Fruit fly (Drosophila melanogaster): ENCODE results near the gene Grip91.

DNA sequence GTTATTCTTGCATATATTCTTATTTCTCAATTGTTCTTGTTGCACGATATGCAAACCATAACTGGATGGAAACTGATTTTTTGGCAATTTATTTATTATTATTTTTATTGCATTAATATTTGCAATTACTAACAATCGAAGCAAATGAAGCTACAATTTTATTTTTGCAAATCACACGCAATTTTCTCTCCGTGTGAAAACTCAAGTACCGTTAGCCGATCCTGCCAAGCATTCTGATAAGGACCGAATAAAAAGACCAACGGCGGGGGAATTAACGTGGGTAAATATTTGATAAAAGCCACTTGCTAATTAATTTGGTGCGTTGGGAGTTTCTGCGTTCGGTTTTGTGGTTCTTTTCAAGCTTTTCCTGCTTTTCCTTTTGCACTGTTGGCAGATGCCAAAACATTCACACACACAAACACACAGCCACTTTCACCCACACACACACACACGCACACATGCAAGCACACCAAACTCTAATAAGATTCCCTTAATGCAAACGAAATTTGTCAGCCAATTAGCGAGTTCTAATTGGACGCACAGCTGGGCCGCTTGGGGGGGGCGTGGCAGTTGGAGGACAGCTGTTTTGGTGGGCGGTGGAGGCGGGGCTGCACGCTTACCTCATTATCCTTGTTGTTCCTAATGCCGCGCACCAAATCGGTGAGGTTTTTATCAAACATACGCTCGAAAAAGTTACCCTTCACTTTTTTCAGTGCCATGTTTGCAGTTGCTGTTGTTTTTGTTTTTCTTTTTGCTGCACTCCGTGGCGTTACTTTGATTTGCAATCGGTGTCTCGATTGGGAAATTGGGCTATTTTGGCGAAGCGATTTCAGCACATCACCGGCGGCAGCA is 8.9 kb downstream of the Grip91 start:
- TF ChIP-seq pan (optimal IDR thresholded peaks at IDR 0.05) (no peak), usp (GFP tag; optimal IDR thresholded peaks at IDR 0.05) (no peak), psq (optimal IDR thresholded peaks at IDR 0.05) (no peak), Dll (optimal IDR thresholded peaks at IDR 0.05) (no peak), CG8478 (optimal IDR thresholded peaks at IDR 0.05) (no peak), EcR (GFP tag; optimal IDR thresholded peaks at IDR 0.05) (no peak)

Data from whole organism.